Fruit fly (Drosophila melanogaster): ENCODE results near the gene Meics.
A peak's percentile ranks its signal among the peaks of the same experiment; 100 is the strongest.

Meics gene

dm6 chr3L:13923332-13924272 lies 40.9 kb downstream of the Meics start (continued):
- TF ChIP-seq CG6163 (GFP tag; IDR thresholded peaks at IDR 0.05) (peak; percentile 70; the same call in 2 of the 3 replicates), Hr38 (GFP tag; optimal IDR thresholded peaks at IDR 0.05) (no peak), CG11762 (GFP tag; optimal IDR thresholded peaks at IDR 0.05; ENCODE audit: insufficient read depth) (peak; percentile 11), net (GFP tag; optimal IDR thresholded peaks at IDR 0.05) (no peak), OdsH (GFP tag; optimal IDR thresholded peaks at IDR 0.05) (peak; percentile 44), CG16779 (tag; optimal IDR thresholded peaks at IDR 0.05) (no peak), CG11902 (GFP tag; optimal IDR thresholded peaks at IDR 0.05) (peak; percentile 14), CG4318 (GFP tag; optimal IDR thresholded peaks at IDR 0.05) (no peak), cyc (GFP tag; optimal IDR thresholded peaks at IDR 0.05) (peak; percentile 18), Hr4 (GFP tag; optimal IDR thresholded peaks at IDR 0.05) (peak; percentile 4), Gug (GFP tag; IDR thresholded peaks at IDR 0.05) (peak; percentile 46; the same call in 1 of the 2 replicates), CG6854 (GFP tag; optimal IDR thresholded peaks at IDR 0.05) (peak; percentile 22), fd59A (GFP tag; optimal IDR thresholded peaks at IDR 0.05) (no peak), Sox14 (GFP tag; optimal IDR thresholded peaks at IDR 0.05) (peak; percentile 30), CG34406 (GFP tag; optimal IDR thresholded peaks at IDR 0.05) (peak; percentile 29), CG6808 (GFP tag; optimal IDR thresholded peaks at IDR 0.05) (peak; percentile 10), Ets21C (GFP tag; optimal IDR thresholded peaks at IDR 0.05) (peak; percentile 8), CG8632 (GFP tag; optimal IDR thresholded peaks at IDR 0.05) (peak; percentile 18), dac (GFP tag; optimal IDR thresholded peaks at IDR 0.05) (no peak), Eip93F (GFP tag; optimal IDR thresholded peaks at IDR 0.05) (no peak), CG1621 (tag; optimal IDR thresholded peaks at IDR 0.05) (no peak), CG15336 (GFP tag; IDR thresholded peaks at IDR 0.05) (peak; percentile 68), svp (GFP tag) (no peak), CG10669 (GFP tag; optimal IDR thresholded peaks at IDR 0.05) (peak; percentile 10), Smox (GFP tag; optimal IDR thresholded peaks at IDR 0.05) (peak; percentile 55), achi (GFP tag; optimal IDR thresholded peaks at IDR 0.05) (peak; percentile 39), CG8119 (GFP tag; IDR thresholded peaks at IDR 0.05) (peak; percentile 43; the same call in 1 of the 3 replicates), eg (GFP tag; IDR thresholded peaks at IDR 0.05) (peak; percentile 66; the same call in 2 of the 3 replicates), CG10631 (GFP tag; optimal IDR thresholded peaks at IDR 0.05) (peak; percentile 56), CG32006 (GFP tag; optimal IDR thresholded peaks at IDR 0.05) (peak; percentile 48), lz (GFP tag; optimal IDR thresholded peaks at IDR 0.05) (peak; percentile 41), dsx (GFP tag; optimal IDR thresholded peaks at IDR 0.05; ENCODE audit: poor library complexity, severe bottlenecking) (no peak), CG3032 (tag; optimal IDR thresholded peaks at IDR 0.05) (peak; percentile 28), Met (GFP tag; optimal IDR thresholded peaks at IDR 0.05) (peak; percentile 56), Eip75B (GFP tag; optimal IDR thresholded peaks at IDR 0.05) (peak; percentile 55), CG31627 (GFP tag; optimal IDR thresholded peaks at IDR 0.05) (peak; percentile 28)

dm6 chr3L:13922023-13922652 lies 42.4 kb downstream of the Meics start:
- TF ChIP-seq CG4318 (GFP tag; optimal IDR thresholded peaks at IDR 0.05) (peak; percentile 44), fd59A (GFP tag; optimal IDR thresholded peaks at IDR 0.05) (no peak), achi (GFP tag; optimal IDR thresholded peaks at IDR 0.05) (peak; percentile 55), CG11762 (GFP tag; optimal IDR thresholded peaks at IDR 0.05; ENCODE audit: insufficient read depth) (no peak), acj6 (GFP tag; optimal IDR thresholded peaks at IDR 0.05) (peak; percentile 21), Sox15 (GFP tag; optimal IDR thresholded peaks at IDR 0.05) (no peak), CG16779 (tag; optimal IDR thresholded peaks at IDR 0.05) (no peak), Hr39 (GFP tag; optimal IDR thresholded peaks at IDR 0.05) (peak; percentile 33), Sox102F (GFP tag; optimal IDR thresholded peaks at IDR 0.05) (peak; percentile 1), Eip93F (GFP tag; optimal IDR thresholded peaks at IDR 0.05) (no peak), CG10631 (GFP tag; optimal IDR thresholded peaks at IDR 0.05) (peak; percentile 40), Blimp-1 (GFP tag; optimal IDR thresholded peaks at IDR 0.05) (no peak), cyc (GFP tag; optimal IDR thresholded peaks at IDR 0.05) (no peak), CG32006 (GFP tag; optimal IDR thresholded peaks at IDR 0.05) (peak; percentile 80), Lpt (GFP tag; optimal IDR thresholded peaks at IDR 0.05) (peak; percentile 33), CG15336 (GFP tag; IDR thresholded peaks at IDR 0.05) (peak; percentile 79), fd85E (GFP tag; optimal IDR thresholded peaks at IDR 0.05) (no peak), CG6276 (GFP tag; optimal IDR thresholded peaks at IDR 0.05) (peak; percentile 71), Smox (GFP tag; optimal IDR thresholded peaks at IDR 0.05) (peak; percentile 15), svp (GFP tag) (peak; percentile 33), Eip75B (GFP tag; optimal IDR thresholded peaks at IDR 0.05) (peak; percentile 4), CG6808 (GFP tag; optimal IDR thresholded peaks at IDR 0.05) (no peak), Hr38 (GFP tag; optimal IDR thresholded peaks at IDR 0.05) (no peak), dac (GFP tag; optimal IDR thresholded peaks at IDR 0.05) (peak; percentile 0), CG9139 (GFP tag; optimal IDR thresholded peaks at IDR 0.05) (no peak), CG11294 (GFP tag; IDR thresholded peaks at IDR 0.05) (0 out of 2 replicates have a peak, but pooled peaks have one; percentile 8)
